Worm (Caenorhabditis elegans) whole organism, mixed stage, embryonic: ENCODE data around the gene sma-6.

Experiments used
- bed-3 ChIP-seq: fragments of 200-800 bp; sonication (Bioruptor generic); optimal IDR thresholded peaks from 3 replicates; lab custom pipeline; 2018; ENCODE audit warnings: mild to moderate bottlenecking, missing genetic modification characterization, moderate library complexity, missing compliant biosample characterization
- elt-1 ChIP-seq: sonication (generic microtip); optimal IDR thresholded peaks from 2 replicates; lab custom pipeline; 2017; ENCODE audit warnings: missing genetic modification characterization, mild to moderate bottlenecking, missing compliant biosample characterization, antibody characterized with exemption, moderate library complexity, borderline replicate concordance; ENCODE audit not compliant: insufficient read depth
- elt-3 ChIP-seq: fragments of 150-350 bp; optimal IDR thresholded peaks from 2 replicates; lab custom pipeline; 2014; ENCODE audit warnings: missing biosample characterization, missing genetic modification characterization
- flh-1 ChIP-seq: fragments of 200-800 bp; sonication (Bioruptor generic); optimal IDR thresholded peaks from 2 replicates; lab custom pipeline; 2018; ENCODE audit warnings: mild to moderate bottlenecking, missing genetic modification characterization, moderate library complexity, missing compliant biosample characterization
- nhr-237 ChIP-seq: fragments of 150-350 bp; optimal IDR thresholded peaks from 2 replicates; lab custom pipeline; 2014; ENCODE audit warnings: missing biosample characterization, missing genetic modification characterization
- nhr-76 ChIP-seq: sonication (generic microtip); optimal IDR thresholded peaks from 2 replicates; lab custom pipeline; 2017; ENCODE audit warnings: missing biosample characterization, missing genetic modification characterization
- sem-2 ChIP-seq: fragments of 200-800 bp; sonication (Bioruptor generic); optimal IDR thresholded peaks from 2 replicates; lab custom pipeline; 2018; ENCODE audit warnings: mild to moderate bottlenecking, missing genetic modification characterization, missing compliant biosample characterization
- unc-62 ChIP-seq: fragments of 150-350 bp; optimal IDR thresholded peaks from 2 replicates; lab custom pipeline; 2014; ENCODE audit warnings: missing biosample characterization, missing genetic modification reagents, missing genetic modification characterization

ce11 chrII:6322081-6322480 lies 2.2 kb upstream of the sma-6 start:
- TF ChIP-seq nhr-76 (tag; lab: Kevin White, UChicago) (no peak), sem-2 (GFP tag; lab: Kevin White, UChicago) (no peak), elt-3 (no peak), nhr-237 (tag; lab: Kevin White, UChicago) (no peak), flh-1 (GFP tag; lab: Kevin White, UChicago) (no peak), bed-3 (no peak), elt-1 (tag; lab: Kevin White, UChicago) (no peak), unc-62 (no peak)
